Worm (Caenorhabditis elegans) whole organism, late embryonic: Measurements from ENCODE around the gene F32G8.3.

Source experiments
- dve-1 ChIP-seq: sonication (generic microtip); optimal IDR thresholded peaks from 2 replicates; lab custom pipeline; 2017; ENCODE audit warnings: antibody characterized with exemption, mild to moderate bottlenecking, missing genetic modification characterization, missing compliant biosample characterization
- ets-4 ChIP-seq: sonication (generic microtip); optimal IDR thresholded peaks from 2 replicates; lab custom pipeline; 2016; ENCODE audit warnings: missing genetic modification characterization, missing compliant biosample characterization
- hlh-8 ChIP-seq: sonication (generic microtip); optimal IDR thresholded peaks from 2 replicates; lab custom pipeline; 2016; ENCODE audit warnings: missing genotype, missing genetic modification characterization, missing compliant biosample characterization
- nfya-1 ChIP-seq: sonication (generic microtip); optimal IDR thresholded peaks from 2 replicates; lab custom pipeline; 2017; ENCODE audit warnings: missing genetic modification characterization, mild to moderate bottlenecking, missing compliant biosample characterization, antibody characterized with exemption, moderate library complexity
- unc-42 ChIP-seq: sonication (generic microtip); optimal IDR thresholded peaks from 2 replicates; lab custom pipeline; 2016; ENCODE audit warnings: missing genotype, missing genetic modification characterization, missing compliant biosample characterization

DNA sequence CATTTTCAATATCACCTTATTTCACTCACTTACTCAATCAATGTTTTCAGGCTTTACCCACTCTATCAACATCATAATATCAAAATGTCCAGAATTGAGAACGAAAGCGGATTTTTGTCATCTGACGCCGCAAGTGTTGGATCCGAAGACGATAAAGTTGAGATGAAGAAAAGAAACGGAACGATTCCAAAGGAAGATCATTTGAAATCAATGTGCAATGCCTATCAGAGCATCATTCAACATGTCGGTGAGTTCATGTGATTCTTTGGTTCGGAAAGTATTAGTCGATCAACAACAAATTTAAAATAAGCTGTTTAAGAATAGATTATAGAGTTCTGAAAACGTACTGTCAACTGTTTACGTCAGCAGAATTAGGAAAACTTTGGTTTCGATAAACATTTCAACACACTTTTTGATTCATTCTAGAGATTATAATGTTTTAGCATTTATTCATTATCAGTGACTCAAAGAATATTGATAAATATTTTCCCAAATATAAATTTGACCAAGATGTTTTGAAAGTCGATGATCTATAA, 9.8 kb upstream of the F32G8.3 start, which contains the start of gene cat-4:
- no peak for TF ChIP-seq nfya-1 (tag; lab: Kevin White, UChicago)
- no peak for TF ChIP-seq hlh-8 (tag; lab: Kevin White, UChicago)
- TF ChIP-seq unc-42 (tag; lab: Kevin White, UChicago), result no peak
- no peak for TF ChIP-seq dve-1 (tag; lab: Kevin White, UChicago)
- TF ChIP-seq ets-4 (tag; lab: Kevin White, UChicago), result no peak
